Worm (Caenorhabditis elegans) whole organism, mixed stage, embryonic: Measurements from ENCODE around the gene grd-10.

Source experiments
- M03D4.4 ChIP-seq: sonication (generic microtip); optimal IDR thresholded peaks from 2 replicates; lab custom pipeline; 2017; ENCODE audit warnings: mild to moderate bottlenecking, missing genetic modification characterization, missing compliant biosample characterization
- bed-3 ChIP-seq: fragments of 200-800 bp; sonication (Bioruptor generic); optimal IDR thresholded peaks from 3 replicates; lab custom pipeline; 2018; ENCODE audit warnings: mild to moderate bottlenecking, missing genetic modification characterization, moderate library complexity, missing compliant biosample characterization
- ceh-39 ChIP-seq: fragments of 150-350 bp; optimal IDR thresholded peaks from 2 replicates; lab custom pipeline; 2014; ENCODE audit warnings: missing biosample characterization, missing genetic modification characterization
- ceh-83 ChIP-seq: fragments of 200-800 bp; sonication (Bioruptor generic); optimal IDR thresholded peaks from 2 replicates; lab custom pipeline; 2018; ENCODE audit warnings: mild to moderate bottlenecking, missing genetic modification characterization, missing compliant biosample characterization
- drap-1 ChIP-seq: fragments of 200-800 bp; sonication (Bioruptor generic); optimal IDR thresholded peaks from 3 replicates; lab custom pipeline; 2018; ENCODE audit warnings: mild to moderate bottlenecking, missing genetic modification characterization, missing compliant biosample characterization
- elt-3 ChIP-seq: fragments of 150-350 bp; optimal IDR thresholded peaks from 2 replicates; lab custom pipeline; 2014; ENCODE audit warnings: missing biosample characterization, missing genetic modification characterization
- flh-1 ChIP-seq: fragments of 200-800 bp; sonication (Bioruptor generic); optimal IDR thresholded peaks from 2 replicates; lab custom pipeline; 2018; ENCODE audit warnings: mild to moderate bottlenecking, missing genetic modification characterization, moderate library complexity, missing compliant biosample characterization
- ham-2 ChIP-seq: fragments of 200-800 bp; sonication (Bioruptor generic); optimal IDR thresholded peaks from 2 replicates; lab custom pipeline; 2018; ENCODE audit warnings: mild to moderate bottlenecking, missing genetic modification characterization, missing compliant biosample characterization
- hlh-1 ChIP-seq: fragments of 150-350 bp; optimal IDR thresholded peaks from 2 replicates; lab custom pipeline; 2014; ENCODE audit warnings: missing biosample characterization, missing genetic modification reagents, missing genetic modification characterization
- lin-13 ChIP-seq: fragments of 150-350 bp; optimal IDR thresholded peaks from 2 replicates; lab custom pipeline; 2014; ENCODE audit warnings: missing biosample characterization, missing genetic modification characterization
- lin-32 ChIP-seq: fragments of 200-800 bp; sonication (Bioruptor generic); optimal IDR thresholded peaks from 2 replicates; lab custom pipeline; 2018; ENCODE audit warnings: mild to moderate bottlenecking, missing genetic modification characterization, missing compliant biosample characterization
- lsy-2 ChIP-seq: fragments of 150-350 bp; optimal IDR thresholded peaks from 2 replicates; lab custom pipeline; 2014; ENCODE audit warnings: missing biosample characterization, missing genetic modification characterization
- mab-5 ChIP-seq: fragments of 150-350 bp; optimal IDR thresholded peaks from 2 replicates; lab custom pipeline; 2014; ENCODE audit warnings: missing biosample characterization, missing genetic modification characterization
- mep-1 ChIP-seq: fragments of 150-350 bp; optimal IDR thresholded peaks from 2 replicates; lab custom pipeline; 2017; ENCODE audit warnings: missing biosample characterization, missing genetic modification reagents, missing genetic modification characterization, inconsistent platforms
- mls-2 ChIP-seq: sonication (generic microtip); optimal IDR thresholded peaks from 2 replicates; lab custom pipeline; 2016; ENCODE audit warnings: mild to moderate bottlenecking, missing genetic modification characterization, moderate library complexity, missing compliant biosample characterization
- nhr-2 ChIP-seq: fragments of 150-350 bp; optimal IDR thresholded peaks from 2 replicates; lab custom pipeline; 2014; ENCODE audit warnings: missing biosample characterization, missing genetic modification characterization
- nhr-237 ChIP-seq: fragments of 150-350 bp; optimal IDR thresholded peaks from 2 replicates; lab custom pipeline; 2014; ENCODE audit warnings: missing biosample characterization, missing genetic modification characterization
- nhr-28 ChIP-seq: fragments of 150-350 bp; optimal IDR thresholded peaks from 2 replicates; lab custom pipeline; 2014; ENCODE audit warnings: missing biosample characterization, missing genetic modification characterization
- nhr-76 ChIP-seq: sonication (generic microtip); optimal IDR thresholded peaks from 2 replicates; lab custom pipeline; 2017; ENCODE audit warnings: missing biosample characterization, missing genetic modification characterization
- sem-2 ChIP-seq: fragments of 200-800 bp; sonication (Bioruptor generic); optimal IDR thresholded peaks from 2 replicates; lab custom pipeline; 2018; ENCODE audit warnings: mild to moderate bottlenecking, missing genetic modification characterization, missing compliant biosample characterization
- snpc-4 ChIP-seq: fragments of 150-350 bp; optimal IDR thresholded peaks from 2 replicates; lab custom pipeline; 2014; ENCODE audit warnings: missing biosample characterization, missing genetic modification characterization
- sptf-1 ChIP-seq: sonication (generic microtip); optimal IDR thresholded peaks from 2 replicates; lab custom pipeline; 2017; ENCODE audit warnings: mild to moderate bottlenecking, missing genetic modification characterization, moderate library complexity, missing compliant biosample characterization
- tbx-8 ChIP-seq: fragments of 200-800 bp; sonication (Bioruptor generic); optimal IDR thresholded peaks from 2 replicates; lab custom pipeline; 2018; ENCODE audit warnings: mild to moderate bottlenecking, missing genetic modification characterization, moderate library complexity, missing compliant biosample characterization
- unc-120 ChIP-seq: sonication (generic microtip); optimal IDR thresholded peaks from 2 replicates; lab custom pipeline; 2017; ENCODE audit warnings: missing genetic modification characterization, missing compliant biosample characterization; ENCODE audit not compliant: poor library complexity, severe bottlenecking
- unc-39 ChIP-seq: fragments of 150-350 bp; optimal IDR thresholded peaks from 2 replicates; lab custom pipeline; 2014; ENCODE audit warnings: missing biosample characterization, missing genetic modification characterization
- unc-62 ChIP-seq: fragments of 150-350 bp; optimal IDR thresholded peaks from 2 replicates; lab custom pipeline; 2014; ENCODE audit warnings: missing biosample characterization, missing genetic modification reagents, missing genetic modification characterization
- zip-8 ChIP-seq: fragments of 150-350 bp; optimal IDR thresholded peaks from 2 replicates; lab custom pipeline; 2014; ENCODE audit warnings: missing biosample characterization, missing genetic modification characterization
- ztf-11 ChIP-seq: fragments of 150-350 bp; optimal IDR thresholded peaks from 2 replicates; lab custom pipeline; 2014; ENCODE audit warnings: missing biosample characterization, missing genetic modification characterization

Gene grd-10

ce11 chrIV:3477124-3477523 is 36.3 kb downstream of the grd-10 start, which contains the start of gene srz-69:
Gene srz-69, minus strand, starts transcription at chrIV:3477224.
- TF ChIP-seq nhr-76 (tag; lab: Kevin White, UChicago) (no peak), sem-2 (GFP tag; lab: Kevin White, UChicago) (no peak), nhr-2 (tag; lab: Kevin White, UChicago) (no peak), zip-8 (no peak), lsy-2 (tag; lab: Kevin White, UChicago) (no peak), ztf-11 (no peak), elt-3 (tag; lab: Kevin White, UChicago) (no peak), mls-2 (no peak), unc-62 (GFP tag; lab: Kevin White, UChicago) (no peak), nhr-237 (tag; lab: Kevin White, UChicago) (no peak), mab-5 (tag; lab: Kevin White, UChicago) (no peak), unc-39 (tag; lab: Kevin White, UChicago) (no peak), bed-3 (GFP tag; lab: Kevin White, UChicago) (no peak), mep-1 (tag; lab: Kevin White, UChicago) (no peak), flh-1 (GFP tag; lab: Kevin White, UChicago) (no peak)
- TF ChIP-seq, all 35 proteins: peak for 0

ce11 chrIV:3478911-3479385 is 38.1 kb downstream of the grd-10 start, which contains the start of the genes srz-70 and C09G12.5:
Gene srz-70, minus strand, starts transcription at chrIV:3479011.
Gene C09G12.5, plus strand, starts transcription at chrIV:3479335.
- TF ChIP-seq M03D4.4 (tag; lab: Kevin White, UChicago) (no peak), ztf-11 (no peak), tbx-8 (GFP tag; lab: Kevin White, UChicago) (no peak), unc-120 (tag; lab: Kevin White, UChicago) (no peak), elt-3 (tag; lab: Kevin White, UChicago) (no peak)
- TF ChIP-seq, all 35 proteins: peak for 0

DNA sequence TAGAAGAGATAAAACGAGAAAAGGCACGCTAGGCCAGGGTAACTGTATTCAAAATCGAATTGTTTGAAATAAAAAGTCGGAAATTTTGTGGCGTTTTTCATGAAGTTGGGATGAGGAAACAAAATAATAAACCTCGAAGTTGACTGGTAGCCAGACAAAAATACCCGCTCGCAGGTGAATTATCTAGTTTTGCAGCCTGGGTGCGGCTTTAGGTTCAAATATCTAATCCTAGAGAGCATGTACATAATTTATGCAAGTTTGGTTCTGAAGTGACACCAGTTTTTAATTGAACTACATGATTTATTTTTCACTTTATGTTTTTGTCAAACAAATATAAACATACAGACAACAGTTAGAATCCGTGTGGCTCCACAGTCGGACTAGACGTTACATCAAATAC is 40.9 kb downstream of the grd-10 start, which contains the start of gene srz-37:
TSS of gene srz-37 (minus strand) at position 101 of the 400 bp plus-strand sequence.
- TF ChIP-seq M03D4.4 (tag; lab: Kevin White, UChicago) (no peak), bed-3 (GFP tag; lab: Kevin White, UChicago) (no peak), hlh-1 (tag; lab: Kevin White, UChicago) (no peak), snpc-4 (tag; lab: Kevin White, UChicago) (no peak), lin-13 (tag; lab: Kevin White, UChicago) (no peak), sptf-1 (tag; lab: Kevin White, UChicago) (no peak), unc-39 (tag; lab: Kevin White, UChicago) (no peak), nhr-76 (tag; lab: Kevin White, UChicago) (no peak), ceh-39 (tag; lab: Kevin White, UChicago) (no peak), lsy-2 (tag; lab: Kevin White, UChicago) (no peak), nhr-28 (tag; lab: Kevin White, UChicago) (no peak), mab-5 (tag; lab: Kevin White, UChicago) (no peak), ceh-83 (GFP tag; lab: Kevin White, UChicago) (no peak), mls-2 (no peak), ham-2 (no peak)

ce11 chrIV:3482195-3482959 is 41.5 kb downstream of the grd-10 start, which contains the start of gene srz-82:
Gene srz-82, plus strand, starts transcription at chrIV:3482895.
- TF ChIP-seq ceh-39 (tag; lab: Kevin White, UChicago) (no peak), bed-3 (GFP tag; lab: Kevin White, UChicago) (no peak), mab-5 (tag; lab: Kevin White, UChicago) (no peak), lsy-2 (tag; lab: Kevin White, UChicago) (no peak), unc-62 (GFP tag; lab: Kevin White, UChicago) (no peak), nhr-76 (tag; lab: Kevin White, UChicago) (no peak), flh-1 (GFP tag; lab: Kevin White, UChicago) (no peak), tbx-8 (GFP tag; lab: Kevin White, UChicago) (no peak), M03D4.4 (tag; lab: Kevin White, UChicago) (no peak), nhr-28 (tag; lab: Kevin White, UChicago) (no peak), sptf-1 (tag; lab: Kevin White, UChicago) (no peak), unc-39 (tag; lab: Kevin White, UChicago) (no peak), drap-1 (GFP tag; lab: Kevin White, UChicago) (no peak), nhr-237 (tag; lab: Kevin White, UChicago) (no peak), snpc-4 (tag; lab: Kevin White, UChicago) (no peak), mep-1 (tag; lab: Kevin White, UChicago) (no peak), ceh-83 (GFP tag; lab: Kevin White, UChicago) (no peak), sem-2 (GFP tag; lab: Kevin White, UChicago) (no peak), lin-32 (no peak)
